Worm (Caenorhabditis elegans) whole organism, L1 larva: ENCODE measurements around the gene Y64H9A.2.

Experiments
- C04F5.9 ChIP-seq: sonication (generic microtip); optimal IDR thresholded peaks from 2 replicates; lab custom pipeline; 2016; ENCODE audit warnings: missing genetic modification characterization, missing compliant biosample characterization
- C16A3.4 ChIP-seq: fragments of 150-350 bp; optimal IDR thresholded peaks from 2 replicates; lab custom pipeline; 2014; ENCODE audit warnings: missing biosample characterization, missing genetic modification characterization
- C34B4.2 ChIP-seq: sonication (generic microtip); optimal IDR thresholded peaks from 2 replicates; lab custom pipeline; 2017; ENCODE audit warnings: mild to moderate bottlenecking, missing genetic modification characterization, missing compliant biosample characterization
- F16B12.6 ChIP-seq: fragments of 150-350 bp; optimal IDR thresholded peaks from 2 replicates; lab custom pipeline; 2014; ENCODE audit warnings: missing biosample characterization, missing genetic modification characterization
- Y116A8C.19 ChIP-seq: sonication (generic microtip); optimal IDR thresholded peaks from 2 replicates; lab custom pipeline; 2016; ENCODE audit warnings: missing compliant biosample characterization, missing genetic modification characterization, borderline replicate concordance
- alr-1 ChIP-seq: fragments of 200-800 bp; sonication (Bioruptor generic); optimal IDR thresholded peaks from 2 replicates; lab custom pipeline; 2018; ENCODE audit warnings: borderline replicate concordance, mild to moderate bottlenecking, missing genetic modification characterization, missing compliant biosample characterization
- ceh-63 ChIP-seq: fragments of 200-800 bp; sonication (Bioruptor generic); optimal IDR thresholded peaks from 2 replicates; lab custom pipeline; 2018; ENCODE audit warnings: mild to moderate bottlenecking, missing genetic modification characterization, missing compliant biosample characterization
- ceh-8 ChIP-seq: fragments of 200-800 bp; sonication (Bioruptor generic); optimal IDR thresholded peaks from 2 replicates; lab custom pipeline; 2018; ENCODE audit warnings: mild to moderate bottlenecking, missing genetic modification characterization, moderate library complexity, missing compliant biosample characterization
- ceh-82 ChIP-seq, 3 experiments: fragments of 150-350 bp in 1 of 3; sonication (generic microtip) in 2 of 3; optimal IDR thresholded peaks; 2 replicates each; lab custom pipeline; 2014 to 2017; ENCODE audit warnings: missing biosample characterization in 3 of 3, missing genetic modification characterization in 3 of 3
- ceh-88 ChIP-seq: fragments of 200-800 bp; sonication (Bioruptor generic); IDR thresholded peaks from 2 replicates; pipeline ENCODE4 v1.3.6; 2022; ENCODE audit warnings: missing genetic modification characterization, missing compliant biosample characterization
- dsc-1 ChIP-seq: sonication (generic microtip); optimal IDR thresholded peaks from 2 replicates; lab custom pipeline; 2016; ENCODE audit warnings: mild to moderate bottlenecking, missing genetic modification characterization, missing compliant biosample characterization
- efl-1 ChIP-seq, 4 experiments: fragments of 150-350 bp; optimal IDR thresholded peaks in 3 of 4; peaks in 1 of 4; 1 replicate in 1 of 4; 2 replicates in 3 of 4; lab custom pipeline; 2014; ENCODE audit warnings: missing biosample characterization in 2 of 4, missing genetic modification characterization in 2 of 4, missing genetic modification reagents in 2 of 4
- egl-13 ChIP-seq: sonication (generic microtip); optimal IDR thresholded peaks from 2 replicates; lab custom pipeline; 2016; ENCODE audit warnings: missing genotype, missing genetic modification reagents, missing genetic modification characterization, missing compliant biosample characterization
- egl-27 ChIP-seq, 2 experiments: fragments of 150-350 bp in 1 of 2; sonication (generic microtip); optimal IDR thresholded peaks; 3 replicates each; lab custom pipeline; 2017 to 2018; ENCODE audit warnings: missing biosample characterization in 2 of 2, missing genetic modification characterization in 2 of 2, missing genetic modification reagents in 2 of 2
- ets-5 ChIP-seq: fragments of 200-800 bp; sonication (Bioruptor generic); IDR thresholded peaks from 2 replicates; pipeline ENCODE4 v1.3.6; 2022; ENCODE audit warnings: missing genetic modification characterization, missing compliant biosample characterization
- fkh-10 ChIP-seq: sonication (generic microtip); optimal IDR thresholded peaks from 2 replicates; lab custom pipeline; 2017; ENCODE audit warnings: missing biosample characterization, missing genetic modification reagents, missing genetic modification characterization
- fkh-8 ChIP-seq: sonication (generic microtip); optimal IDR thresholded peaks from 2 replicates; lab custom pipeline; 2016; ENCODE audit warnings: mild to moderate bottlenecking, missing genetic modification characterization, missing compliant biosample characterization
- hpl-2 ChIP-seq: fragments of 150-350 bp; optimal IDR thresholded peaks from 2 replicates; lab custom pipeline; 2014; ENCODE audit warnings: missing biosample characterization, missing genetic modification reagents, missing genetic modification characterization
- isw-1 ChIP-seq: fragments of 200-800 bp; sonication (Bioruptor generic); IDR thresholded peaks from 2 replicates; pipeline ENCODE4 v1.3.6; 2022; ENCODE audit warnings: missing genetic modification characterization, missing compliant biosample characterization
- jun-1 ChIP-seq: fragments of 150-350 bp; optimal IDR thresholded peaks from 2 replicates; lab custom pipeline; 2014; ENCODE audit warnings: missing biosample characterization, missing genetic modification reagents, missing genetic modification characterization
- lin-14 ChIP-seq: fragments of 200-800 bp; sonication (Bioruptor generic); optimal IDR thresholded peaks from 2 replicates; lab custom pipeline; 2018; ENCODE audit warnings: mild to moderate bottlenecking, missing genetic modification characterization, moderate library complexity, missing compliant biosample characterization
- lin-15B ChIP-seq: fragments of 150-350 bp; sonication (generic microtip); optimal IDR thresholded peaks from 3 replicates; lab custom pipeline; 2014; ENCODE audit warnings: missing biosample characterization, missing genetic modification characterization
- lsy-2 ChIP-seq, 2 experiments: fragments of 150-350 bp; optimal IDR thresholded peaks; 2 replicates each; lab custom pipeline; 2014; ENCODE audit warnings: missing biosample characterization in 2 of 2, missing genetic modification characterization in 2 of 2
- mab-9 ChIP-seq: fragments of 200-800 bp; sonication (Bioruptor generic); IDR thresholded peaks from 2 replicates; pipeline ENCODE4 v1.3.6; 2022; ENCODE audit warnings: missing genetic modification reagents, missing genetic modification characterization, missing compliant biosample characterization
- mdl-1 ChIP-seq, 2 experiments: fragments of 150-350 bp; optimal IDR thresholded peaks; 2 replicates each; lab custom pipeline; 2014 to 2017; ENCODE audit warnings: missing biosample characterization in 2 of 2, missing genetic modification characterization in 2 of 2, inconsistent platforms in 1 of 2
- mep-1 ChIP-seq: fragments of 150-350 bp; optimal IDR thresholded peaks from 2 replicates; lab custom pipeline; 2014; ENCODE audit warnings: missing biosample characterization, missing genetic modification characterization
- nhr-11 ChIP-seq: fragments of 150-350 bp; optimal IDR thresholded peaks from 2 replicates; lab custom pipeline; 2014; ENCODE audit warnings: missing biosample characterization, missing genetic modification characterization
- nhr-237 ChIP-seq: fragments of 150-350 bp; optimal IDR thresholded peaks from 2 replicates; lab custom pipeline; 2014; ENCODE audit warnings: missing biosample characterization, missing genetic modification characterization
- nhr-47 ChIP-seq: sonication (generic microtip); optimal IDR thresholded peaks from 2 replicates; lab custom pipeline; 2016; ENCODE audit warnings: mild to moderate bottlenecking, missing genetic modification characterization, moderate library complexity, missing compliant biosample characterization
- nhr-71 ChIP-seq: sonication (generic microtip); optimal IDR thresholded peaks from 2 replicates; lab custom pipeline; 2016; ENCODE audit warnings: mild to moderate bottlenecking, missing genetic modification characterization, moderate library complexity, missing compliant biosample characterization
- nhr-77 ChIP-seq: fragments of 150-350 bp; optimal IDR thresholded peaks from 2 replicates; lab custom pipeline; 2014; ENCODE audit warnings: missing biosample characterization, missing genetic modification characterization
- nhr-90 ChIP-seq: sonication (generic microtip); optimal IDR thresholded peaks from 2 replicates; lab custom pipeline; 2016; ENCODE audit warnings: mild to moderate bottlenecking, missing genetic modification characterization, missing compliant biosample characterization; ENCODE audit not compliant: poor library complexity
- pag-3 ChIP-seq: sonication (generic microtip); optimal IDR thresholded peaks from 2 replicates; lab custom pipeline; 2017; ENCODE audit warnings: missing genetic modification characterization, mild to moderate bottlenecking, missing compliant biosample characterization, antibody characterized with exemption, borderline replicate concordance; ENCODE audit not compliant: insufficient read depth
- pqm-1 ChIP-seq: sonication (generic microtip); optimal IDR thresholded peaks from 3 replicates; lab custom pipeline; 2017; ENCODE audit warnings: missing biosample characterization, missing genetic modification characterization
- skn-1 ChIP-seq: fragments of 150-350 bp; optimal IDR thresholded peaks from 2 replicates; lab custom pipeline; 2014; ENCODE audit warnings: missing biosample characterization, missing genetic modification characterization
- snpc-4 ChIP-seq: fragments of 150-350 bp; optimal IDR thresholded peaks from 2 replicates; lab custom pipeline; 2014; ENCODE audit warnings: missing biosample characterization, missing genetic modification characterization
- sptf-1 ChIP-seq: fragments of 150-350 bp; optimal IDR thresholded peaks from 2 replicates; lab custom pipeline; 2014; ENCODE audit warnings: missing biosample characterization, missing genetic modification characterization
- sup-37 ChIP-seq: fragments of 200-800 bp; sonication (Bioruptor generic); optimal IDR thresholded peaks from 2 replicates; lab custom pipeline; 2018; ENCODE audit warnings: mild to moderate bottlenecking, missing genetic modification characterization, missing compliant biosample characterization
- swsn-7 ChIP-seq: sonication (generic microtip); optimal IDR thresholded peaks from 2 replicates; lab custom pipeline; 2016; ENCODE audit warnings: missing genetic modification characterization, missing compliant biosample characterization
- tbx-2 ChIP-seq: sonication (generic microtip); optimal IDR thresholded peaks from 2 replicates; lab custom pipeline; 2016; ENCODE audit warnings: missing genetic modification characterization, missing compliant biosample characterization
- tlp-1 ChIP-seq: fragments of 150-350 bp; optimal IDR thresholded peaks from 2 replicates; lab custom pipeline; 2014; ENCODE audit warnings: missing biosample characterization, missing genetic modification characterization
- unc-130 ChIP-seq: fragments of 150-350 bp; optimal IDR thresholded peaks from 2 replicates; lab custom pipeline; 2017; ENCODE audit warnings: missing biosample characterization, missing genetic modification characterization, inconsistent platforms
- unc-86 ChIP-seq: sonication (generic microtip); optimal IDR thresholded peaks from 2 replicates; lab custom pipeline; 2016; ENCODE audit warnings: missing genetic modification characterization, missing compliant biosample characterization
- unc-98 ChIP-seq: fragments of 200-800 bp; sonication (Bioruptor generic); IDR thresholded peaks from 2 replicates; pipeline ENCODE4 v1.3.6; 2022; ENCODE audit warnings: missing genetic modification characterization, missing compliant biosample characterization
- vab-15 ChIP-seq: sonication (generic microtip); optimal IDR thresholded peaks from 2 replicates; lab custom pipeline; 2017; ENCODE audit warnings: missing genotype, mild to moderate bottlenecking, missing genetic modification characterization, missing compliant biosample characterization
- xbp-1 ChIP-seq: sonication (generic microtip); optimal IDR thresholded peaks from 2 replicates; lab custom pipeline; 2016; ENCODE audit warnings: missing genetic modification characterization, missing compliant biosample characterization
- zag-1 ChIP-seq: fragments of 150-350 bp; optimal IDR thresholded peaks from 2 replicates; lab custom pipeline; 2014; ENCODE audit warnings: missing biosample characterization, missing genetic modification characterization
- ztf-11 ChIP-seq, 2 experiments: sonication (generic microtip); optimal IDR thresholded peaks; 2 replicates each; lab custom pipeline; 2016 to 2017; ENCODE audit warnings: missing genetic modification characterization in 2 of 2, missing biosample characterization in 1 of 2, missing compliant biosample characterization in 1 of 2

The Y64H9A.2 gene

ce11 chrX:5084080-5084479 is 40.3 kb downstream of the Y64H9A.2 start:
- TF ChIP-seq fkh-8 = peak; percentile 6
- TF ChIP-seq ets-5 = peak; percentile 93; the same call in 1 of the 2 replicates
- no peak for TF ChIP-seq Y116A8C.19 (tag; lab: Kevin White, UChicago)
- TF ChIP-seq nhr-47 (tag; lab: Kevin White, UChicago) = no peak
- TF ChIP-seq efl-1 (optimal IDR thresholded peaks at IDR 0.05; lab: Kevin White, UChicago) = no peak
- peak in 1 of 2 experiments; percentile 37 for TF ChIP-seq efl-1 (GFP tag; optimal IDR thresholded peaks at IDR 0.05 in 1 of 2; lab: Kevin White, UChicago)
- TF ChIP-seq unc-86 (tag; lab: Kevin White, UChicago) = no peak
- TF ChIP-seq ceh-82 (tag; optimal IDR thresholded peaks at IDR 0.05; lab: Kevin White, UChicago) = no peak
- no peak for TF ChIP-seq fkh-10 (GFP tag; lab: Kevin White, UChicago)
- TF ChIP-seq, all 84 proteins: peak for 3

ce11 chrX:5084495-5084894 is 40.7 kb downstream of the Y64H9A.2 start, which contains the start of gene ets-5:
Gene ets-5, minus strand, starts transcription at chrX:5084526.
- TF ChIP-seq unc-130 (tag; lab: Kevin White, UChicago) (no peak), ztf-11 (tag; optimal IDR thresholded peaks at IDR 0.05; lab: Kevin White, UChicago) (no peak), ets-5 (peak; percentile 73; the same call in 1 of the 2 replicates), C04F5.9 (tag; lab: Kevin White, UChicago) (no peak), alr-1 (tag; lab: Kevin White, UChicago) (no peak), nhr-237 (tag; lab: Kevin White, UChicago) (no peak), mep-1 (no peak), mab-9 (GFP tag; lab: Robert Waterston, UW) (no peak), isw-1 (GFP tag; lab: Robert Waterston, UW) (no peak), egl-13 (tag; lab: Kevin White, UChicago) (peak; percentile 22), mdl-1 (tag; optimal IDR thresholded peaks at IDR 0.05; lab: Kevin White, UChicago) (no peak), unc-98 (GFP tag; lab: Robert Waterston, UW) (no peak), fkh-8 (peak; percentile 17), xbp-1 (tag; lab: Kevin White, UChicago) (no peak), jun-1 (no peak), lsy-2 (tag; optimal IDR thresholded peaks at IDR 0.05; lab: Kevin White, UChicago) (no peak), lin-15B (no peak), ceh-88 (GFP tag; lab: Robert Waterston, UW) (no peak), swsn-7 (tag; lab: Kevin White, UChicago) (no peak), snpc-4 (tag; lab: Kevin White, UChicago) (no peak)
- TF ChIP-seq, all 84 proteins: peak for 3

- TF ChIP-seq F16B12.6 = no peak
- no peak for TF ChIP-seq mab-9 (GFP tag; lab: Robert Waterston, UW)
- TF ChIP-seq skn-1 (tag; lab: Kevin White, UChicago) = peak; percentile 74
- no peak for TF ChIP-seq hpl-2 (GFP tag; lab: Kevin White, UChicago)
- peak; percentile 73 for TF ChIP-seq nhr-77
- TF ChIP-seq ceh-63 (GFP tag; lab: Kevin White, UChicago) = no peak
- TF ChIP-seq C16A3.4 (tag; lab: Kevin White, UChicago) = peak; percentile 85
- peak; percentile 78 for TF ChIP-seq tbx-2
- TF ChIP-seq C34B4.2 (tag; lab: Kevin White, UChicago) = no peak
- TF ChIP-seq nhr-71 (tag; lab: Kevin White, UChicago) = peak; percentile 84
- TF ChIP-seq pqm-1 (tag; lab: Kevin White, UChicago) = no peak
- peak; percentile 90 for TF ChIP-seq dsc-1 (tag; lab: Kevin White, UChicago)
- TF ChIP-seq C04F5.9 (tag; lab: Kevin White, UChicago) = peak; percentile 25
- TF ChIP-seq sup-37 (GFP tag; lab: Kevin White, UChicago) = peak; percentile 46
- peak in 1 of 2 experiments; percentile 64 for TF ChIP-seq ztf-11 (tag; optimal IDR thresholded peaks at IDR 0.05; lab: Kevin White, UChicago)
- TF ChIP-seq nhr-90 (tag; lab: Kevin White, UChicago) = peak; percentile 70
- TF ChIP-seq ceh-88 (GFP tag; lab: Robert Waterston, UW) = no peak
- peak; percentile 87 for TF ChIP-seq lin-14 (GFP tag; lab: Kevin White, UChicago)
- TF ChIP-seq sptf-1 (tag; lab: Kevin White, UChicago) = no peak
- TF ChIP-seq ceh-8 (GFP tag; lab: Kevin White, UChicago) = peak; percentile 77
- TF ChIP-seq zag-1 (tag; lab: Kevin White, UChicago) = peak; percentile 6
- peak; percentile 11 for TF ChIP-seq nhr-11
- TF ChIP-seq egl-13 (tag; lab: Kevin White, UChicago) = peak; percentile 76
- TF ChIP-seq tlp-1 = peak; percentile 80
- peak in 1 of 2 experiments; percentile 49 for TF ChIP-seq egl-27 (tag; optimal IDR thresholded peaks at IDR 0.05; lab: Kevin White, UChicago)
- TF ChIP-seq pag-3 = peak; percentile 56
- TF ChIP-seq mep-1 = peak; percentile 80
- peak; percentile 65 for TF ChIP-seq vab-15 (tag; lab: Kevin White, UChicago)
Measured at ce11 chrX:5085465-5085864, 41.7 kb downstream of the Y64H9A.2 start.
